Worm (Caenorhabditis elegans): ENCODE results near the gene pigt-1.

The pigt-1 gene

ce11 chrV:10960544-10960943 is 1.9 kb upstream of the pigt-1 start, which contains the start of gene vps-36:
vps-36 (minus strand) TSS chrV:10960669.
- TF ChIP-seq pbrm-1 (GFP tag; IDR thresholded peaks at IDR 0.05) (peak; percentile 57; the same call in 1 of the 2 replicates), F37B4.10 (GFP tag; IDR thresholded peaks at IDR 0.05) (no peak), F55B11.4 (tag; optimal IDR thresholded peaks at IDR 0.05; ENCODE audit: borderline replicate concordance, insufficient read depth) (no peak), ekl-4 (GFP tag; IDR thresholded peaks at IDR 0.05) (0 out of 2 replicates have a peak, but pooled peaks have one; percentile 43), snpc-1.3 (tag; optimal IDR thresholded peaks at IDR 0.05; ENCODE audit: insufficient read depth) (no peak), tbx-9 (tag; optimal IDR thresholded peaks at IDR 0.05; ENCODE audit: borderline replicate concordance) (no peak), efl-1 (GFP tag; optimal IDR thresholded peaks at IDR 0.05) (no peak), attf-6 (GFP tag; IDR thresholded peaks at IDR 0.05) (no peak), F39B2.1 (GFP tag; IDR thresholded peaks at IDR 0.05) (no peak), hrde-1 (tag; optimal IDR thresholded peaks at IDR 0.05; ENCODE audit: borderline replicate concordance) (no peak), rec-8 (tag; optimal IDR thresholded peaks at IDR 0.05) (no peak), let-607 (tag; optimal IDR thresholded peaks at IDR 0.05) (peak; percentile 37 to 77), lsy-27 (tag; optimal IDR thresholded peaks at IDR 0.05; ENCODE audit: borderline replicate concordance, insufficient read depth) (no peak), unc-130 (GFP tag; optimal IDR thresholded peaks at IDR 0.05) (no peak), Y53G8AR.9 (GFP tag; conservative IDR thresholded peaks at IDR 0.05) (0 out of 2 replicates have a peak, but pooled peaks have one; percentile 10), lir-1 (GFP tag; conservative IDR thresholded peaks at IDR 0.05) (no peak), atf-7 (tag; optimal IDR thresholded peaks at IDR 0.05) (peak; percentile 11), bed-2 (GFP tag; IDR thresholded peaks at IDR 0.05) (no peak), F33H1.4 (GFP tag; IDR thresholded peaks at IDR 0.05) (no peak), F22D6.2 (tag; optimal IDR thresholded peaks at IDR 0.05) (no peak), egl-18 (GFP tag; IDR thresholded peaks at IDR 0.05) (no peak), gei-17 (GFP tag; optimal IDR thresholded peaks at IDR 0.05) (no peak), C17E4.6 (GFP tag; IDR thresholded peaks at IDR 0.05) (no peak), ceh-79 (tag; optimal IDR thresholded peaks at IDR 0.05) (no peak), ztf-25 (GFP tag; IDR thresholded peaks at IDR 0.05) (no peak), nhr-80 (tag; optimal IDR thresholded peaks at IDR 0.05) (peak; percentile 90), dox-1 (GFP tag; IDR thresholded peaks at IDR 0.05) (peak; percentile 48), die-1 (tag; optimal IDR thresholded peaks at IDR 0.05) (no peak), rpc-1 (optimal IDR thresholded peaks at IDR 0.05) (no peak), rpc-1 (tag; optimal IDR thresholded peaks at IDR 0.05) (no peak)

ce11 chrV:10955681-10956476 is 2.7 kb downstream of the pigt-1 start, which contains the start of gene F17C11.13:
F17C11.13 (plus strand) TSS chrV:10955923.
- no peak for TF ChIP-seq lsl-1 (GFP tag; optimal IDR thresholded peaks at IDR 0.05)
- peak; percentile 29 for TF ChIP-seq nhr-80 (tag; optimal IDR thresholded peaks at IDR 0.05)
- no peak for TF ChIP-seq madf-8 (GFP tag; conservative IDR thresholded peaks at IDR 0.05)

ce11 chrV:10954832-10955231 is 3.8 kb downstream of the pigt-1 start, which contains the start of gene F17C11.6:
F17C11.6 (plus strand) TSS chrV:10955121.
- TF ChIP-seq nhr-80 (tag; optimal IDR thresholded peaks at IDR 0.05) (peak; percentile 14), lsy-27 (tag; optimal IDR thresholded peaks at IDR 0.05; ENCODE audit: borderline replicate concordance, insufficient read depth) (no peak), attf-3 (GFP tag; conservative IDR thresholded peaks at IDR 0.05) (no peak)
